Fruit fly (Drosophila melanogaster) whole organism, adult: ENCODE data around the gene CG34179.

Experiments
- CG11617 ChIP-seq: fragments of 200-800 bp; sonication (Bioruptor generic); optimal IDR thresholded peaks from 2 replicates; lab custom pipeline; 2017; ENCODE audit warnings: mild to moderate bottlenecking, missing biosample characterization, missing genetic modification reagents, missing genetic modification characterization
- CG12768 ChIP-seq: fragments of 200-800 bp; sonication (Bioruptor generic); optimal IDR thresholded peaks from 2 replicates; lab custom pipeline; 2017; ENCODE audit warnings: missing biosample characterization, missing genetic modification characterization, mild to moderate bottlenecking, moderate library complexity, missing genetic modification reagents
- CG14711 ChIP-seq: fragments of 200-800 bp; sonication (Bioruptor generic); optimal IDR thresholded peaks from 2 replicates; lab custom pipeline; 2018; ENCODE audit warnings: missing biosample characterization, mild to moderate bottlenecking, missing genetic modification characterization, moderate library complexity
- CG1620 ChIP-seq: fragments of 200-800 bp; sonication (Bioruptor generic); optimal IDR thresholded peaks from 2 replicates; lab custom pipeline; 2016; ENCODE audit warnings: missing biosample characterization, missing genetic modification characterization
- CG33017 ChIP-seq: fragments of 200-800 bp; sonication (Bioruptor generic); optimal IDR thresholded peaks from 2 replicates; lab custom pipeline; 2018; ENCODE audit warnings: missing biosample characterization, mild to moderate bottlenecking, missing genetic modification characterization, moderate library complexity
- CG5204 ChIP-seq: fragments of 200-800 bp; sonication (Bioruptor generic); optimal IDR thresholded peaks from 2 replicates; lab custom pipeline; 2016; ENCODE audit warnings: missing biosample characterization, missing genetic modification characterization
- CG7045 ChIP-seq: fragments of 200-800 bp; sonication (Bioruptor generic); optimal IDR thresholded peaks from 2 replicates; lab custom pipeline; 2017; ENCODE audit warnings: missing biosample characterization, mild to moderate bottlenecking, missing genetic modification characterization
- CG7101 ChIP-seq: fragments of 200-800 bp; sonication (Bioruptor generic); optimal IDR thresholded peaks from 2 replicates; lab custom pipeline; 2018; ENCODE audit warnings: missing biosample characterization, mild to moderate bottlenecking, missing genetic modification characterization, moderate library complexity
- Clk ChIP-seq: fragments of 200-800 bp; sonication (Bioruptor generic); optimal IDR thresholded peaks from 2 replicates; lab custom pipeline; 2017; ENCODE audit warnings: missing biosample characterization, missing genetic modification characterization
- Crg-1 ChIP-seq: fragments of 200-800 bp; sonication (Bioruptor generic); optimal IDR thresholded peaks from 2 replicates; lab custom pipeline; 2016; ENCODE audit warnings: missing biosample characterization, missing genetic modification characterization
- Hr96 ChIP-seq: fragments of 200-800 bp; sonication (Bioruptor generic); optimal IDR thresholded peaks from 2 replicates; lab custom pipeline; 2016; ENCODE audit warnings: missing biosample characterization, missing genetic modification characterization
- Mnt ChIP-seq: fragments of 200-800 bp; sonication (Bioruptor generic); optimal IDR thresholded peaks from 2 replicates; lab custom pipeline; 2016; ENCODE audit warnings: missing biosample characterization, mild to moderate bottlenecking, missing genetic modification characterization
- bab1 ChIP-seq: fragments of 200-800 bp; sonication (Bioruptor generic); optimal IDR thresholded peaks from 3 replicates; lab custom pipeline; 2019; ENCODE audit warnings: missing biosample characterization, mild to moderate bottlenecking, missing genetic modification characterization, moderate library complexity
- cic ChIP-seq: fragments of 200-800 bp; sonication (Bioruptor generic); optimal IDR thresholded peaks from 2 replicates; lab custom pipeline; 2017; ENCODE audit warnings: missing biosample characterization, mild to moderate bottlenecking, missing genetic modification characterization, moderate library complexity
- cnc ChIP-seq, 2 experiments: fragments of >200 bp; optimal IDR thresholded peaks; 2 replicates each; lab custom pipeline; 2017
- kay ChIP-seq: fragments of 200-800 bp; sonication (Bioruptor generic); peaks from one replicate; lab custom pipeline; 2016; ENCODE audit warnings: missing biosample characterization, missing genetic modification characterization, borderline replicate concordance
- ovo ChIP-seq: fragments of 200-800 bp; sonication (Bioruptor generic); optimal IDR thresholded peaks from 2 replicates; lab custom pipeline; 2016; ENCODE audit warnings: missing biosample characterization, missing genetic modification characterization
- pad ChIP-seq: fragments of 200-800 bp; sonication (Bioruptor generic); optimal IDR thresholded peaks from 3 replicates; lab custom pipeline; 2017; ENCODE audit warnings: missing biosample characterization, missing genetic modification characterization, mild to moderate bottlenecking, moderate library complexity, missing genetic modification reagents
- tj ChIP-seq: fragments of 200-800 bp; sonication (Bioruptor generic); optimal IDR thresholded peaks from 3 replicates; lab custom pipeline; 2017; ENCODE audit warnings: missing biosample characterization, mild to moderate bottlenecking, missing genetic modification characterization, moderate library complexity
- toe ChIP-seq: fragments of 200-800 bp; sonication (Bioruptor generic); optimal IDR thresholded peaks from 2 replicates; lab custom pipeline; 2016; ENCODE audit warnings: missing biosample characterization, missing genetic modification characterization

Gene CG34179

dm6 chr2L:6060210-6060609 is 11.7 kb upstream of the CG34179 start, which contains the start of gene CG34180:
Gene CG34180, plus strand, starts transcription at chr2L:6060510.
- TF ChIP-seq CG7101 (tag; lab: Kevin White, UChicago) (no peak), Crg-1 (no peak), tj (GFP tag; lab: Kevin White, UChicago) (no peak), CG7045 (GFP tag; lab: Kevin White, UChicago) (no peak), kay (GFP tag; lab: Kevin White, UChicago) (no peak), toe (GFP tag; lab: Kevin White, UChicago) (no peak)

- TF ChIP-seq CG1620 (GFP tag; lab: Kevin White, UChicago) (no peak), CG5204 (GFP tag; lab: Kevin White, UChicago) (no peak), Crg-1 (no peak), CG7101 (tag; lab: Kevin White, UChicago) (no peak), Clk (GFP tag; lab: Kevin White, UChicago) (no peak), kay (GFP tag; lab: Kevin White, UChicago) (no peak), toe (GFP tag; lab: Kevin White, UChicago) (no peak), pad (GFP tag; lab: Kevin White, UChicago) (no peak)
These were observed 5.5 kb upstream of the CG34179 start, which contains the start of gene CG13995 for dm6 chr2L:6053874-6054469. Gene CG13995, plus strand, starts transcription at chr2L:6054302.

- TF ChIP-seq CG11617 (GFP tag; lab: Kevin White, UChicago) = peak; percentile 94
- no peak for TF ChIP-seq CG5204 (GFP tag; lab: Kevin White, UChicago)
- TF ChIP-seq CG14711 (tag; lab: Kevin White, UChicago) = peak; percentile 88
- TF ChIP-seq CG12768 (GFP tag; lab: Kevin White, UChicago) = peak; percentile 90
- TF ChIP-seq Clk (GFP tag; lab: Kevin White, UChicago) = peak; percentile 47
- TF ChIP-seq CG7101 (tag; lab: Kevin White, UChicago) = peak; percentile 94
- TF ChIP-seq CG33017 (tag; lab: Kevin White, UChicago) = peak; percentile 96
- peak; percentile 95 for TF ChIP-seq Hr96
- peak; percentile 59 for TF ChIP-seq pad (GFP tag; lab: Kevin White, UChicago)
- TF ChIP-seq CG7045 (GFP tag; lab: Kevin White, UChicago) = peak; percentile 94
- TF ChIP-seq cic (GFP tag; lab: Kevin White, UChicago) = peak; percentile 60
- peak; percentile 90 for TF ChIP-seq toe (GFP tag; lab: Kevin White, UChicago)
- TF ChIP-seq tj (GFP tag; lab: Kevin White, UChicago) = peak; percentile 71
- TF ChIP-seq kay (GFP tag; lab: Kevin White, UChicago) = no peak
- TF ChIP-seq Mnt (GFP tag; lab: Kevin White, UChicago) = peak; percentile 66
- peak; percentile 34 for TF ChIP-seq Crg-1
- no peak for TF ChIP-seq cnc (optimal IDR thresholded peaks at IDR 0.05; lab: Kevin White, UChicago)
- peak; percentile 57 for TF ChIP-seq CG1620 (GFP tag; lab: Kevin White, UChicago)
- peak; percentile 3 for TF ChIP-seq ovo (GFP tag; lab: Kevin White, UChicago)
- TF ChIP-seq bab1 (GFP tag; lab: Kevin White, UChicago) = peak; percentile 95
These were observed 2.7 kb upstream of the CG34179 start for dm6 chr2L:6051212-6051621.

dm6 chr2L:6050575-6050974 is 2.1 kb upstream of the CG34179 start, which contains the start of gene CG9135:
Gene CG9135, plus strand, starts transcription at chr2L:6050800.
- TF ChIP-seq bab1 (GFP tag; lab: Kevin White, UChicago) (peak; percentile 24), CG1620 (GFP tag; lab: Kevin White, UChicago) (no peak)

dm6 chr2L:6047528-6048160 is 862 bp downstream of the CG34179 start, which contains the start of gene IPIP:
Gene IPIP, plus strand, starts transcription at chr2L:6048002.
- TF ChIP-seq bab1 (GFP tag; lab: Kevin White, UChicago) (peak; percentile 72), cic (GFP tag; lab: Kevin White, UChicago) (peak; percentile 2), CG12768 (GFP tag; lab: Kevin White, UChicago) (peak; percentile 32), Clk (GFP tag; lab: Kevin White, UChicago) (no peak), kay (GFP tag; lab: Kevin White, UChicago) (no peak), CG5204 (GFP tag; lab: Kevin White, UChicago) (no peak), ovo (GFP tag; lab: Kevin White, UChicago) (peak; percentile 43), CG7045 (GFP tag; lab: Kevin White, UChicago) (no peak), Hr96 (peak; percentile 3), tj (GFP tag; lab: Kevin White, UChicago) (peak; percentile 25), CG11617 (GFP tag; lab: Kevin White, UChicago) (peak; percentile 35), pad (GFP tag; lab: Kevin White, UChicago) (peak; percentile 44), cnc (optimal IDR thresholded peaks at IDR 0.05; lab: Kevin White, UChicago) (no peak), CG14711 (tag; lab: Kevin White, UChicago) (peak; percentile 20), CG1620 (GFP tag; lab: Kevin White, UChicago) (peak; percentile 17), Mnt (GFP tag; lab: Kevin White, UChicago) (peak; percentile 91), CG7101 (tag; lab: Kevin White, UChicago) (peak; percentile 54)

- TF ChIP-seq CG7101 (tag; lab: Kevin White, UChicago) = no peak
- TF ChIP-seq Crg-1 = no peak
- no peak for TF ChIP-seq kay (GFP tag; lab: Kevin White, UChicago)
- TF ChIP-seq Clk (GFP tag; lab: Kevin White, UChicago) = no peak
- TF ChIP-seq pad (GFP tag; lab: Kevin White, UChicago) = no peak
- TF ChIP-seq CG7045 (GFP tag; lab: Kevin White, UChicago) = no peak
- no peak for TF ChIP-seq cnc (optimal IDR thresholded peaks at IDR 0.05; lab: Kevin White, UChicago)
- no peak for TF ChIP-seq bab1 (GFP tag; lab: Kevin White, UChicago)
- TF ChIP-seq CG12768 (GFP tag; lab: Kevin White, UChicago) = no peak
- no peak for TF ChIP-seq Hr96
- TF ChIP-seq toe (GFP tag; lab: Kevin White, UChicago) = no peak
- TF ChIP-seq ovo (GFP tag; lab: Kevin White, UChicago) = no peak
- no peak for TF ChIP-seq CG1620 (GFP tag; lab: Kevin White, UChicago)
- no peak for TF ChIP-seq CG11617 (GFP tag; lab: Kevin White, UChicago)
These were observed 1.6 kb downstream of the CG34179 start for dm6 chr2L:6046865-6047264.
